Worm (Caenorhabditis elegans): ENCODE data around the gene acl-2.

ce11 chrV:10044735-10045134 is 13.8 kb upstream of the acl-2 start:
- TF ChIP-seq egl-44 (GFP tag; IDR thresholded peaks at IDR 0.05) (no peak), ZK185.1 (tag; optimal IDR thresholded peaks at IDR 0.05; ENCODE audit: poor library complexity, severe bottlenecking) (no peak), F39B2.1 (GFP tag; IDR thresholded peaks at IDR 0.05) (no peak), ama-1 (optimal IDR thresholded peaks at IDR 0.05) (no peak), ama-1 (GFP tag; optimal IDR thresholded peaks at IDR 0.05) (no peak), ekl-4 (GFP tag; IDR thresholded peaks at IDR 0.05) (no peak), K12H6.12 (tag; optimal IDR thresholded peaks at IDR 0.05) (no peak), aptf-2 (GFP tag; conservative IDR thresholded peaks at IDR 0.05) (no peak), unc-62 (GFP tag; optimal IDR thresholded peaks at IDR 0.05) (no peak), hrde-1 (tag; optimal IDR thresholded peaks at IDR 0.05; ENCODE audit: borderline replicate concordance) (no peak), lag-1 (GFP tag; IDR thresholded peaks at IDR 0.05) (no peak), Y56A3A.18 (GFP tag; IDR thresholded peaks at IDR 0.05) (no peak), ztf-28 (GFP tag; IDR thresholded peaks at IDR 0.05) (no peak)
